Worm (Caenorhabditis elegans) whole organism, late embryonic: ENCODE measurements around the gene cdf-1.

ENCODE experiments used
- C38D4.7 ChIP-seq: fragments of 200-800 bp; sonication (Bioruptor generic); optimal IDR thresholded peaks from 2 replicates; lab custom pipeline; 2018; ENCODE audit warnings: mild to moderate bottlenecking, missing genetic modification characterization, moderate library complexity, missing compliant biosample characterization
- F13H6.1 ChIP-seq: sonication (generic microtip); optimal IDR thresholded peaks from 2 replicates; lab custom pipeline; 2016; ENCODE audit warnings: missing genetic modification characterization, missing compliant biosample characterization
- K09A11.1 ChIP-seq: sonication (generic microtip); optimal IDR thresholded peaks from 2 replicates; lab custom pipeline; 2017; ENCODE audit warnings: antibody characterized with exemption, mild to moderate bottlenecking, missing genetic modification characterization, missing compliant biosample characterization; ENCODE audit not compliant: insufficient read depth
- Y22D7AL.16 ChIP-seq: sonication (generic microtip); optimal IDR thresholded peaks from 2 replicates; lab custom pipeline; 2016; ENCODE audit warnings: missing genetic modification characterization, missing compliant biosample characterization
- ahr-1 ChIP-seq: sonication (generic microtip); optimal IDR thresholded peaks from 2 replicates; lab custom pipeline; 2016; ENCODE audit warnings: missing genetic modification characterization, missing compliant biosample characterization
- ceh-14 ChIP-seq: sonication (generic microtip); optimal IDR thresholded peaks from 2 replicates; lab custom pipeline; 2016; ENCODE audit warnings: missing genotype, missing genetic modification characterization, missing compliant biosample characterization
- ceh-18 ChIP-seq: sonication (generic microtip); optimal IDR thresholded peaks from 2 replicates; lab custom pipeline; 2016; ENCODE audit warnings: missing genetic modification characterization, missing compliant biosample characterization
- ceh-19 ChIP-seq: fragments of 200-800 bp; sonication (Bioruptor generic); optimal IDR thresholded peaks from 2 replicates; lab custom pipeline; 2018; ENCODE audit warnings: mild to moderate bottlenecking, missing genetic modification characterization, missing compliant biosample characterization
- ceh-22 ChIP-seq: sonication (generic microtip); optimal IDR thresholded peaks from 2 replicates; lab custom pipeline; 2017; ENCODE audit warnings: missing biosample characterization, missing genetic modification characterization
- ceh-30 ChIP-seq: fragments of 150-350 bp; optimal IDR thresholded peaks from 2 replicates; lab custom pipeline; 2014; ENCODE audit warnings: missing biosample characterization, missing genetic modification characterization
- ceh-31 ChIP-seq: sonication (generic microtip); optimal IDR thresholded peaks from 2 replicates; lab custom pipeline; 2016; ENCODE audit warnings: missing genetic modification characterization, missing compliant biosample characterization
- ceh-34 ChIP-seq: sonication (generic microtip); optimal IDR thresholded peaks from 2 replicates; lab custom pipeline; 2016; ENCODE audit warnings: mild to moderate bottlenecking, missing genetic modification characterization, missing compliant biosample characterization
- ceh-45 ChIP-seq: fragments of 200-800 bp; sonication (Bioruptor generic); IDR thresholded peaks from 2 replicates; pipeline ENCODE4 v1.3.6; 2022; ENCODE audit warnings: missing genetic modification reagents, missing genetic modification characterization, missing compliant biosample characterization
- ceh-48 ChIP-seq: sonication (generic microtip); optimal IDR thresholded peaks from 2 replicates; lab custom pipeline; 2016; ENCODE audit warnings: missing genetic modification characterization, inconsistent platforms, missing compliant biosample characterization
- ceh-6 ChIP-seq: fragments of 200-800 bp; sonication (Bioruptor generic); optimal IDR thresholded peaks from 2 replicates; lab custom pipeline; 2018; ENCODE audit warnings: mild to moderate bottlenecking, missing genetic modification characterization, missing compliant biosample characterization
- che-1 ChIP-seq: sonication (generic microtip); optimal IDR thresholded peaks from 2 replicates; lab custom pipeline; 2016; ENCODE audit warnings: mild to moderate bottlenecking, missing genetic modification characterization, missing compliant biosample characterization
- dmd-4 ChIP-seq: sonication (generic microtip); optimal IDR thresholded peaks from 2 replicates; lab custom pipeline; 2016; ENCODE audit warnings: borderline replicate concordance, missing genetic modification characterization, missing compliant biosample characterization
- elt-2 ChIP-seq: sonication (generic microtip); optimal IDR thresholded peaks from 2 replicates; lab custom pipeline; 2016; ENCODE audit warnings: missing genetic modification reagents, missing genetic modification characterization, missing compliant biosample characterization
- eyg-1 ChIP-seq: sonication (generic microtip); optimal IDR thresholded peaks from 2 replicates; lab custom pipeline; 2016; ENCODE audit warnings: missing genotype, missing genetic modification characterization, missing compliant biosample characterization
- fax-1 ChIP-seq: sonication (generic microtip); optimal IDR thresholded peaks from 2 replicates; lab custom pipeline; 2016; ENCODE audit warnings: missing genotype, missing genetic modification characterization, missing compliant biosample characterization
- fkh-10 ChIP-seq: fragments of 150-350 bp; optimal IDR thresholded peaks from 2 replicates; lab custom pipeline; 2014; ENCODE audit warnings: missing biosample characterization, missing genetic modification reagents, missing genetic modification characterization
- fkh-6 ChIP-seq: sonication (generic microtip); optimal IDR thresholded peaks from 2 replicates; lab custom pipeline; 2016; ENCODE audit warnings: missing genetic modification characterization, missing compliant biosample characterization
- hlh-30 ChIP-seq: sonication (generic microtip); optimal IDR thresholded peaks from 2 replicates; lab custom pipeline; 2017; ENCODE audit warnings: antibody characterized with exemption, missing genetic modification characterization, missing compliant biosample characterization; ENCODE audit not compliant: insufficient read depth
- hlh-8 ChIP-seq: sonication (generic microtip); optimal IDR thresholded peaks from 2 replicates; lab custom pipeline; 2016; ENCODE audit warnings: missing genotype, missing genetic modification characterization, missing compliant biosample characterization
- nfya-1 ChIP-seq: sonication (generic microtip); optimal IDR thresholded peaks from 2 replicates; lab custom pipeline; 2017; ENCODE audit warnings: missing genetic modification characterization, mild to moderate bottlenecking, missing compliant biosample characterization, antibody characterized with exemption, moderate library complexity
- nhr-11 ChIP-seq: fragments of 150-350 bp; optimal IDR thresholded peaks from 2 replicates; lab custom pipeline; 2014; ENCODE audit warnings: missing biosample characterization, missing genetic modification characterization
- nhr-232 ChIP-seq: sonication (generic microtip); optimal IDR thresholded peaks from 2 replicates; lab custom pipeline; 2016; ENCODE audit warnings: missing genetic modification characterization, missing compliant biosample characterization
- npax-4 ChIP-seq: sonication (generic microtip); optimal IDR thresholded peaks from 2 replicates; lab custom pipeline; 2016; ENCODE audit warnings: missing genetic modification characterization, missing compliant biosample characterization
- pag-3 ChIP-seq: sonication (generic microtip); optimal IDR thresholded peaks from 2 replicates; lab custom pipeline; 2016; ENCODE audit warnings: missing compliant biosample characterization, missing genetic modification characterization, borderline replicate concordance
- pat-9 ChIP-seq: fragments of 200-800 bp; sonication (Bioruptor generic); optimal IDR thresholded peaks from 2 replicates; lab custom pipeline; 2018; ENCODE audit warnings: mild to moderate bottlenecking, missing genetic modification characterization, moderate library complexity, missing compliant biosample characterization
- pax-1 ChIP-seq: fragments of 150-350 bp; optimal IDR thresholded peaks from 2 replicates; lab custom pipeline; 2014; ENCODE audit warnings: missing biosample characterization, missing genetic modification characterization
- pha-2 ChIP-seq: sonication (generic microtip); optimal IDR thresholded peaks from 2 replicates; lab custom pipeline; 2017; ENCODE audit warnings: mild to moderate bottlenecking, missing genetic modification characterization, missing compliant biosample characterization
- pha-4 ChIP-seq: fragments of 150-350 bp; optimal IDR thresholded peaks from 2 replicates; lab custom pipeline; 2018; ENCODE audit warnings: missing biosample characterization, missing genetic modification reagents, missing genetic modification characterization
- pqm-1 ChIP-seq: sonication (generic microtip); optimal IDR thresholded peaks from 2 replicates; lab custom pipeline; 2016; ENCODE audit warnings: missing genetic modification characterization, missing compliant biosample characterization
- ref-2 ChIP-seq: sonication (generic microtip); optimal IDR thresholded peaks from 2 replicates; lab custom pipeline; 2016; ENCODE audit warnings: missing genetic modification characterization, missing compliant biosample characterization
- sox-2 ChIP-seq: fragments of 200-800 bp; sonication (Bioruptor generic); IDR thresholded peaks from 2 replicates; pipeline ENCODE4 v1.3.6; 2022; ENCODE audit warnings: missing genetic modification reagents, missing genetic modification characterization, missing compliant biosample characterization
- tbx-7 ChIP-seq: sonication (generic microtip); optimal IDR thresholded peaks from 2 replicates; lab custom pipeline; 2016; ENCODE audit warnings: missing genotype, missing genetic modification characterization, missing compliant biosample characterization
- unc-3 ChIP-seq, 2 experiments: fragments of 200-800 bp in 1 of 2; sonication (Bioruptor generic) in 1 of 2; sonication (generic microtip) in 1 of 2; conservative IDR thresholded peaks in 1 of 2; optimal IDR thresholded peaks in 1 of 2; 2 replicates each; pipeline versions ENCODE4 v1.3.6 to Lab custom; 2016 to 2022; ENCODE audit warnings: missing compliant biosample characterization in 2 of 2, missing genetic modification characterization in 2 of 2, missing genetic modification reagents in 1 of 2
- unc-42 ChIP-seq: sonication (generic microtip); optimal IDR thresholded peaks from 2 replicates; lab custom pipeline; 2016; ENCODE audit warnings: missing genotype, missing genetic modification characterization, missing compliant biosample characterization
- unc-86 ChIP-seq: sonication (generic microtip); optimal IDR thresholded peaks from 2 replicates; lab custom pipeline; 2016; ENCODE audit warnings: missing genetic modification characterization, missing compliant biosample characterization
- zip-5 ChIP-seq: sonication (generic microtip); optimal IDR thresholded peaks from 2 replicates; lab custom pipeline; 2016; ENCODE audit warnings: missing genetic modification characterization, missing compliant biosample characterization

Gene cdf-1

DNA sequence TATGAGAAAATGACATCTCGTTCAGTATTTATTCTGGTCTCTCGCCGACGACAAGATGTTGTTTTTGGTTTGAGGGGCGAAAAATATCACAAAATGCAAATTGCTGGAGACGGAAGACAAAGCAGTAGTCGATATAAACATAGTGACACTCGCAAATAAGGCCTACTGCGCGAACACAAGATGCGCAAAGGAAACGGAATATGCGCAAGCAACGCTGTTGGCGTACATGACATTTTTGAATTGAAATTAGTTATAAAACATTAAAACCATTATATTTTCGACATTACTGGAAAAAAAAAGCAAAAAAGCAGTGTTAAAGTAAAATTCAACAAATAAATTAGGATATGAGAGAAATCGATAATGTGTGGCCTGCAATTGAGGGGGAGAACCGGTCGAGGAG, at the start of gene cdf-1:
Gene cdf-1, minus strand, starts transcription at position 136 of the 400 bp plus-strand sequence.
- TF ChIP-seq nhr-232 (tag; lab: Kevin White, UChicago): no peak
- TF ChIP-seq unc-3 (GFP tag; conservative IDR thresholded peaks at IDR 0.05; lab: Robert Waterston, UW): no peak
- no peak for TF ChIP-seq unc-3 (tag; optimal IDR thresholded peaks at IDR 0.05; lab: Kevin White, UChicago)
- TF ChIP-seq K09A11.1 (tag; lab: Kevin White, UChicago): no peak
- TF ChIP-seq ceh-34 (tag; lab: Kevin White, UChicago): peak; percentile 31
- TF ChIP-seq pag-3 (tag; lab: Kevin White, UChicago): no peak
- TF ChIP-seq pha-2: no peak
- no peak for TF ChIP-seq ceh-18
- no peak for TF ChIP-seq ceh-30 (tag; lab: Kevin White, UChicago)
- peak; percentile 2 for TF ChIP-seq nfya-1
- no peak for TF ChIP-seq unc-86
- no peak for TF ChIP-seq fkh-10 (GFP tag; lab: Kevin White, UChicago)
- peak; percentile 37 for TF ChIP-seq ref-2 (tag; lab: Kevin White, UChicago)
- no peak for TF ChIP-seq nhr-11 (tag; lab: Kevin White, UChicago)
- TF ChIP-seq dmd-4 (tag; lab: Kevin White, UChicago): no peak
- TF ChIP-seq ceh-19: peak; percentile 9
- no peak for TF ChIP-seq eyg-1 (tag; lab: Kevin White, UChicago)
- TF ChIP-seq unc-42 (tag; lab: Kevin White, UChicago): peak; percentile 22
- TF ChIP-seq ceh-31 (tag; lab: Kevin White, UChicago): peak; percentile 21
- no peak for TF ChIP-seq C38D4.7
- no peak for TF ChIP-seq zip-5 (tag; lab: Kevin White, UChicago)
- peak; percentile 20 for TF ChIP-seq ceh-48 (tag; lab: Kevin White, UChicago)
- TF ChIP-seq sox-2: no peak

DNA sequence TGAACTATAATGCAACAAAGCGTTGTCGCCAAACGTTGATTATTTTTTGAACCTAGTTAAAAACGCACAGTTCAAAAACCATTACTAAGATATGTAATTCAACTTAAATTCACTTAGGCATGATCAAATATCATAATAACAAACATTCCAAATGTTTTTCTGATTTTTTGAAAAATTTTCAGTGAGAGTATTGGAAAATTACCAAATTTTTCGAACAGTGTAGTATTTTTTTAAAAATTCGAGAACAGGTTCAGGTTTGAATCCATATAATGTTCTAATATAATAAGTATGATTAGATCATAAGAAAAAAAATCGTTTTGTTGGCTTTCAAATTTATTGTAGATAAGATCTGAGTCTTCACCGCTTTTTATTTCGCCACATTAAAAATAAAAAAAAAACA, 48.7 kb upstream of the cdf-1 start:
- TF ChIP-seq C38D4.7: no peak
- TF ChIP-seq nhr-11 (tag; lab: Kevin White, UChicago): no peak
- TF ChIP-seq ceh-30 (tag; lab: Kevin White, UChicago): no peak
- no peak for TF ChIP-seq ceh-18
- no peak for TF ChIP-seq ceh-14 (tag; lab: Kevin White, UChicago)
- no peak for TF ChIP-seq ceh-34 (tag; lab: Kevin White, UChicago)
- TF ChIP-seq Y22D7AL.16 (tag; lab: Kevin White, UChicago): no peak
- no peak for TF ChIP-seq ceh-6
- TF ChIP-seq F13H6.1 (tag; lab: Kevin White, UChicago): no peak
- no peak for TF ChIP-seq fax-1 (tag; lab: Kevin White, UChicago)
- TF ChIP-seq fkh-6: no peak
- no peak for TF ChIP-seq pat-9 (tag; lab: Kevin White, UChicago)

- TF ChIP-seq ref-2 (tag; lab: Kevin White, UChicago): no peak
These were observed 47.9 kb upstream of the cdf-1 start, which contains the start of gene svh-2 for ce11 chrX:6552806-6553337. Gene svh-2, plus strand, starts transcription at chrX:6553287.

- TF ChIP-seq elt-2 (tag; lab: Kevin White, UChicago) (peak; percentile 83), pha-4 (tag; lab: Kevin White, UChicago) (no peak)
These were observed 46.7 kb upstream of the cdf-1 start for ce11 chrX:6551679-6552078.

DNA sequence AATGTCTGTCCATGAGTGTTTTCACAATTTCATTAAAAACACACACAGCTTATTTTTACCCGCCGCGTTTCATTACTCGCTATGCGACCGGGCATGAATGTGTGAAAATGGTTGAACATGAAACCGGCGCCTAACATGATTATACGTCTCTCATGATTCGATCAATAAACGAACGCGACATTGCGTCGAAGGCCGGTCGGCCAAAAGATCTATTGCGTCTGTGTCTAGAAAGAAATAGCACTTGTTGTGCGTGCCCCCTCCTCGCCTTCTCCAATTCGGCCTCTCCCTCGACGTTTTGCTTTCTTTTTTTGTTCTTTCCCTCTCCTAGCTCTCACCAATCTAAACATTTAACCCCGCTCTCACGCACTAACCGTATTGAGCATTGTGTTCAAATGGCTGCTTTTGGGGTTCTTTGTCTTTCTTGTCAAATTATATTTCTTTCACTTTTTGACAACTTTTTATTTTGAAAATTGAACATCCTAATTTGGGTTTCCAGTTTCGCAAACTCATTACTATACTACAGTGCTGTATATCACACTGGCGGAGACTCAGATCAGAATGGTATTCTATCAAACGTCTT, 46.2 kb upstream of the cdf-1 start:
- TF ChIP-seq hlh-8 (tag; lab: Kevin White, UChicago) (no peak), npax-4 (tag; lab: Kevin White, UChicago) (no peak), pqm-1 (tag; lab: Kevin White, UChicago) (no peak), pax-1 (tag; lab: Kevin White, UChicago) (no peak), eyg-1 (tag; lab: Kevin White, UChicago) (no peak), pat-9 (tag; lab: Kevin White, UChicago) (no peak), ceh-14 (tag; lab: Kevin White, UChicago) (no peak), ceh-45 (GFP tag; lab: Robert Waterston, UW) (no peak), elt-2 (tag; lab: Kevin White, UChicago) (no peak), tbx-7 (tag; lab: Kevin White, UChicago) (no peak), che-1 (no peak), ceh-22 (tag; lab: Kevin White, UChicago) (no peak), ceh-6 (no peak), ahr-1 (tag; lab: Kevin White, UChicago) (no peak), hlh-30 (tag; lab: Kevin White, UChicago) (no peak)
